Fruit fly (Drosophila melanogaster): ENCODE results near the gene CG14151.

DNA sequence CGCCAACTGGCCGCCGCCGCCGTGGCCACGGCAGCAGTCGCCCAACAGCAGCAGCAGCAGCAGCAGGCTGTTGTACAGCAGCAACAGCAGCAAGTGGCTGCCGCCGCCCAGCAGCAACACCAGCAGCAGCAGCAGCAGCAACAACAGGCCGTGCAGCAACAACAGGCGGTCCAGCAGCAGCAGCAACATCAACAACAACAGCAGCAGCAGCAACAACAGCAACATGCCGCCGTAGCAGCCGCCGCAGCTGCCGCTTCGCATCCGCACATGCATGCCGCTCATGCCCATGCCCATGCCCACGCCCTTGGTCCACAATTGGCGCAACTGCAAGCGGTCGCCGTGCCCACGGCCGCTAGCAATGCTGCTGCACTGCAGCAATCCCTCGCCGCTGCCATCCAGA lies 43.3 kb downstream of the CG14151 start:
- TF ChIP-seq dsf (GFP tag; optimal IDR thresholded peaks at IDR 0.05; ENCODE audit: borderline replicate concordance) (no peak), tai (GFP tag; optimal IDR thresholded peaks at IDR 0.05) (no peak), h (GFP tag; optimal IDR thresholded peaks at IDR 0.05) (no peak), sage (GFP tag; optimal IDR thresholded peaks at IDR 0.05) (no peak), jim (GFP tag; optimal IDR thresholded peaks at IDR 0.05) (no peak)

Measured in whole organism, wandering third instar larva.